Worm (Caenorhabditis elegans) whole organism, L3 larva: ENCODE measurements around the gene nas-11.

Source experiments
- fkh-10 ChIP-seq: sonication (generic microtip); optimal IDR thresholded peaks from 2 replicates; lab custom pipeline; 2017; ENCODE audit warnings: missing biosample characterization, missing genetic modification reagents, missing genetic modification characterization
- mdl-1 ChIP-seq: fragments of 150-350 bp; optimal IDR thresholded peaks from 2 replicates; lab custom pipeline; 2014; ENCODE audit warnings: missing biosample characterization, missing genetic modification characterization
- mml-1 ChIP-seq: fragments of 150-350 bp; sonication (generic microtip); optimal IDR thresholded peaks from 3 replicates; lab custom pipeline; 2014; ENCODE audit warnings: missing biosample characterization, missing genetic modification characterization
- nhr-11 ChIP-seq: fragments of 150-350 bp; optimal IDR thresholded peaks from 2 replicates; lab custom pipeline; 2014; ENCODE audit warnings: missing biosample characterization, missing genetic modification characterization
- nhr-28 ChIP-seq: fragments of 150-350 bp; optimal IDR thresholded peaks from 2 replicates; lab custom pipeline; 2014; ENCODE audit warnings: missing biosample characterization, missing genetic modification characterization
- nhr-76 ChIP-seq: fragments of 150-350 bp; sonication (generic microtip); optimal IDR thresholded peaks from 5 replicates; lab custom pipeline; 2014; ENCODE audit warnings: missing biosample characterization, missing genetic modification characterization
- pha-4 ChIP-seq: fragments of 150-350 bp; optimal IDR thresholded peaks from 2 replicates; lab custom pipeline; 2014; ENCODE audit warnings: missing biosample characterization, missing genetic modification reagents, missing genetic modification characterization
- skn-1 ChIP-seq: fragments of 150-350 bp; optimal IDR thresholded peaks from 2 replicates; lab custom pipeline; 2014; ENCODE audit warnings: missing biosample characterization, missing genetic modification characterization
- unc-62 ChIP-seq: fragments of 150-350 bp; sonication (generic microtip); optimal IDR thresholded peaks from 4 replicates; lab custom pipeline; 2014; ENCODE audit warnings: missing biosample characterization, missing genetic modification reagents, missing genetic modification characterization
- ztf-4 ChIP-seq: fragments of 150-350 bp; optimal IDR thresholded peaks from 2 replicates; lab custom pipeline; 2014; ENCODE audit warnings: missing biosample characterization, missing genetic modification characterization

DNA sequence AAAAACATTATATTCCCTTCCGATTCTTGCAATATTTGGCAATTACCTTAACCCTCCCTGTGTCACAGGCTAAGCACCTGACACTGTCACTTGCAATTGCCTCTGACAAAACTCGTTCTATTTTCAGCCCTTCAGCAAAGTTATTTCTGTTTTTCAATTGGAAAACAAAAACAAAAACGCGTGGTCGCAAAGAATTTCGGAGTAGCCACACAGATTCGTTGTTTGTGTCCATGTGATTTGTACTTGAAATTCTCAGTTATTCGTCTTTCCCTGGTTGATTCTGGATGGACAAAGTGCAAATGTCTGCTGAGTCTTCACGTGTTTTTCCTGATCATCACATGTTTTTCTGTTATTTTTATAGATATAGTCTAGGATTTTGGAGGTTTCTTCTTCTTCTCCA lies 22.1 kb downstream of the nas-11 start:
- TF ChIP-seq mml-1 (tag; lab: Kevin White, UChicago), result no peak
- TF ChIP-seq nhr-76 (tag; lab: Kevin White, UChicago), result no peak
- TF ChIP-seq nhr-28 (tag; lab: Kevin White, UChicago), result no peak
- no peak for TF ChIP-seq fkh-10 (GFP tag; lab: Kevin White, UChicago)
- peak; percentile 48 for TF ChIP-seq mdl-1 (tag; lab: Kevin White, UChicago)
- peak; percentile 3 for TF ChIP-seq pha-4
- TF ChIP-seq nhr-11 (tag; lab: Kevin White, UChicago), result no peak
- no peak for TF ChIP-seq skn-1 (tag; lab: Kevin White, UChicago)
- TF ChIP-seq ztf-4 (tag; lab: Kevin White, UChicago), result no peak
- no peak for TF ChIP-seq unc-62 (GFP tag; lab: Kevin White, UChicago)
